Fruit fly (Drosophila melanogaster) whole organism, embryonic: ENCODE measurements around the gene mldr.

Experiments
- B-H1 ChIP-seq: fragments of 200-800 bp; sonication (Bioruptor generic); IDR thresholded peaks from 3 replicates; pipeline ENCODE4 v1.3.6; 2022; ENCODE audit warnings: missing biosample characterization, missing genetic modification characterization
- Bdp1 ChIP-seq: fragments of 200-800 bp; sonication (Bioruptor generic); optimal IDR thresholded peaks from 3 replicates; lab custom pipeline; 2016; ENCODE audit warnings: missing biosample characterization, missing genetic modification characterization
- Blimp-1 ChIP-seq: fragments of 200-800 bp; sonication (Bioruptor generic); optimal IDR thresholded peaks from 3 replicates; lab custom pipeline; 2018; ENCODE audit warnings: missing biosample characterization, missing genetic modification characterization, mild to moderate bottlenecking, moderate library complexity, missing genetic modification reagents
- CG12219 ChIP-seq: fragments of 200-800 bp; sonication (Bioruptor generic); optimal IDR thresholded peaks from 3 replicates; lab custom pipeline; 2018; ENCODE audit warnings: missing biosample characterization, mild to moderate bottlenecking, missing genetic modification characterization
- CG12659 ChIP-seq: fragments of 200-800 bp; sonication (Bioruptor generic); optimal IDR thresholded peaks from 3 replicates; lab custom pipeline; 2017; ENCODE audit warnings: mild to moderate bottlenecking, missing biosample characterization, missing genetic modification reagents, missing genetic modification characterization
- CG1529 ChIP-seq: fragments of 200-800 bp; sonication (Bioruptor generic); optimal IDR thresholded peaks from 3 replicates; lab custom pipeline; 2018; ENCODE audit warnings: missing biosample characterization, missing genetic modification characterization
- CG15479 ChIP-seq: fragments of 200-800 bp; sonication (Bioruptor generic); optimal IDR thresholded peaks from 3 replicates; lab custom pipeline; 2019; ENCODE audit warnings: missing biosample characterization, mild to moderate bottlenecking, missing genetic modification characterization, moderate library complexity
- CG17359 ChIP-seq: fragments of 200-800 bp; sonication (Bioruptor generic); optimal IDR thresholded peaks from 3 replicates; lab custom pipeline; 2018; ENCODE audit warnings: missing biosample characterization, mild to moderate bottlenecking, missing genetic modification characterization, moderate library complexity
- CG2116 ChIP-seq: fragments of 200-800 bp; sonication (Bioruptor generic); optimal IDR thresholded peaks from 3 replicates; lab custom pipeline; 2018; ENCODE audit warnings: missing biosample characterization, mild to moderate bottlenecking, missing genetic modification characterization
- CG4820 ChIP-seq: fragments of 200-800 bp; sonication (Bioruptor generic); optimal IDR thresholded peaks from 3 replicates; lab custom pipeline; 2016; ENCODE audit warnings: missing biosample characterization, missing genetic modification characterization
- D19B ChIP-seq: fragments of 200-800 bp; sonication (Bioruptor generic); optimal IDR thresholded peaks from 2 replicates; lab custom pipeline; 2017; ENCODE audit warnings: missing biosample characterization, mild to moderate bottlenecking, missing genetic modification characterization
- Ets65A ChIP-seq: fragments of 200-800 bp; sonication (Bioruptor generic); peaks from one replicate; lab custom pipeline; 2016; ENCODE audit warnings: missing biosample characterization, missing genetic modification characterization
- Hr78 ChIP-seq, 2 experiments: fragments of 200-800 bp in 1 of 2; fragments of >200 bp in 1 of 2; sonication (Bioruptor generic) in 1 of 2; optimal IDR thresholded peaks; 2 replicates each; lab custom pipeline; 2017 to 2019; ENCODE audit warnings: missing biosample characterization in 2 of 2, missing genetic modification characterization in 2 of 2, mild to moderate bottlenecking in 1 of 2, moderate library complexity in 1 of 2
- Trl ChIP-seq, 3 experiments: fragments of >200 bp in 2 of 3; fragments of 200-800 bp in 1 of 3; sonication (Bioruptor generic) in 1 of 3; optimal IDR thresholded peaks; 2 replicates in 1 of 3; 3 replicates in 2 of 3; lab custom pipeline; 2016 to 2017; ENCODE audit warnings: missing biosample characterization in 1 of 3, missing genetic modification characterization in 1 of 3
- ase ChIP-seq: fragments of 200-800 bp; sonication (Bioruptor generic); IDR thresholded peaks from 3 replicates; pipeline ENCODE4 v1.3.6; 2022; ENCODE audit warnings: missing biosample characterization, missing genetic modification characterization
- corto ChIP-seq: fragments of 200-800 bp; sonication (Bioruptor generic); optimal IDR thresholded peaks from 2 replicates; lab custom pipeline; 2016; ENCODE audit warnings: missing biosample characterization, mild to moderate bottlenecking, missing genetic modification characterization, moderate library complexity
- crol ChIP-seq: fragments of 200-800 bp; sonication (Bioruptor generic); IDR thresholded peaks from 2 replicates; pipeline ENCODE4 v1.3.6; 2022; ENCODE audit warnings: missing biosample characterization, missing genetic modification characterization
- gt ChIP-seq: fragments of 200-800 bp; sonication (Bioruptor generic); IDR thresholded peaks from 2 replicates; pipeline ENCODE4 v1.3.6; 2022; ENCODE audit warnings: missing biosample characterization, missing genetic modification characterization
- jing ChIP-seq: fragments of 200-800 bp; sonication (Bioruptor generic); optimal IDR thresholded peaks from 2 replicates; lab custom pipeline; 2018; ENCODE audit warnings: missing biosample characterization, mild to moderate bottlenecking, missing genetic modification characterization
- lbe ChIP-seq: fragments of 200-800 bp; sonication (Bioruptor generic); optimal IDR thresholded peaks from 2 replicates; lab custom pipeline; 2016; ENCODE audit warnings: missing biosample characterization, mild to moderate bottlenecking, missing genetic modification characterization
- nom ChIP-seq: fragments of 200-800 bp; sonication (Bioruptor generic); optimal IDR thresholded peaks from 2 replicates; lab custom pipeline; 2017; ENCODE audit warnings: missing biosample characterization, missing genetic modification characterization, mild to moderate bottlenecking, moderate library complexity, missing genetic modification reagents
- row ChIP-seq: fragments of 200-800 bp; sonication (Bioruptor generic); IDR thresholded peaks from 3 replicates; pipeline ENCODE4 v1.3.6; 2022; ENCODE audit warnings: missing biosample characterization, missing genetic modification characterization
- sens ChIP-seq: fragments of 200-800 bp; sonication (Bioruptor generic); peaks from one replicate; lab custom pipeline; 2016; ENCODE audit warnings: missing biosample characterization, missing genetic modification characterization
- stwl ChIP-seq: fragments of 200-800 bp; sonication (Bioruptor generic); optimal IDR thresholded peaks from 3 replicates; lab custom pipeline; 2018; ENCODE audit warnings: missing biosample characterization, mild to moderate bottlenecking, missing genetic modification characterization, moderate library complexity
- tap ChIP-seq: fragments of 200-800 bp; optimal IDR thresholded peaks from 3 replicates; lab custom pipeline; 2019; ENCODE audit warnings: missing biosample characterization, mild to moderate bottlenecking, missing genetic modification characterization, moderate library complexity
- tio ChIP-seq: fragments of 200-800 bp; sonication (Bioruptor generic); optimal IDR thresholded peaks from 2 replicates; lab custom pipeline; 2017; ENCODE audit warnings: missing biosample characterization, missing genetic modification characterization, inconsistent platforms

The mldr gene

DNA sequence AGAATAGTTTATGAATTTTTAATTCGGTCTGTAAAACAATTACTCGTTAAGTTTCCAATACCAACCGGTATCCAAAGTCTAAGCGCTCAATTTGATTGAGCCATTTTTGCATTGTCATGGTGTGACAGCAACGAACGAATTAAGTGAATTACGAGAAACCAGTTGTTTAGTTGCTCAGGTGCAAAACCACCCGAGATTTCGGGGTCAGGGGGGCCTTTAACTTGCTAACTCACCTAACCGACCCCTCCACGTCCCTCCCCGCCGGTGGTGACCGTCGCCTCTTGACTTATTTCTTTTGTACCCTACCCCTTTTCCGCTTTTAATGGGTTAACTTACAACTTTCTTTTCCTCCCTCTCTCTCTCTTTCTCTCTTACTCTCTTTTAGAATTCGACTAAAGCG lies 50.6 kb downstream of the mldr start (continued):
- no peak for TF ChIP-seq CG4820 (GFP tag; lab: Kevin White, UChicago)
- TF ChIP-seq ase = no peak
- peak; percentile 25 for TF ChIP-seq sens
- TF ChIP-seq tio = no peak
- TF ChIP-seq crol (GFP tag; lab: Robert Waterston, UW) = peak; percentile 59; the same call in 1 of the 2 replicates
- no peak for TF ChIP-seq tap (tag; lab: Kevin White, UChicago)
- no peak for TF ChIP-seq B-H1
- no peak for TF ChIP-seq gt (GFP tag; lab: Robert Waterston, UW)
- TF ChIP-seq CG1529 (GFP tag; lab: Kevin White, UChicago) = no peak
- TF ChIP-seq stwl (tag; lab: Kevin White, UChicago) = no peak
- no peak for TF ChIP-seq CG15479
- no peak for TF ChIP-seq CG12219 (GFP tag; lab: Kevin White, UChicago)
- peak in 1 of 2 experiments; percentile 25 for TF ChIP-seq Trl (optimal IDR thresholded peaks at IDR 0.05; lab: Kevin White, UChicago)
- no peak for TF ChIP-seq Trl (GFP tag; optimal IDR thresholded peaks at IDR 0.05; lab: Kevin White, UChicago)
- peak; percentile 6 for TF ChIP-seq Blimp-1
- peak; percentile 7 for TF ChIP-seq nom (GFP tag; lab: Kevin White, UChicago)
- TF ChIP-seq CG12659 (GFP tag; lab: Kevin White, UChicago) = no peak
- peak in 1 of 2 experiments; percentile 7 for TF ChIP-seq Hr78 (GFP tag; optimal IDR thresholded peaks at IDR 0.05; lab: Kevin White, UChicago)
- TF ChIP-seq CG17359 (tag; lab: Kevin White, UChicago) = no peak
- no peak for TF ChIP-seq CG2116
- no peak for TF ChIP-seq jing (GFP tag; lab: Kevin White, UChicago)

DNA sequence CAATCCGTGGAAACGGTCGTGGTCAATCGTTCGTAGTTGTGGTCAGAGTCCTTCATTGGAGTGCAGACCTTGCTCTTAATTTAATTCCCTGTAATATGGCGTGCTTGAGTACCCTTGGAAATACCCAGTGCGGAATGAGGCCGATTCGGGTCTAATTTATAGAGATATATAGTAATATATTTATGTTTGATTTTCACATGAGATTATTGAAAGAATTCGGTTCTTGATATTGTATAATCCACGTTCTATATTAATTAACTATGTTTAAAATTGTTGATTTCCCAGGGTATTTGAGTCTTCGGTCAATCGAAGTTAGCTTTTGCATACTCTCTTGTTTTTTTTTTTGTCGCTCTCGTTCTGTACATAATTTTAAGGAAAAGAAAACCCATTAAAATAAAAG lies 52.2 kb downstream of the mldr start:
- peak; percentile 60 for TF ChIP-seq lbe (GFP tag; lab: Kevin White, UChicago)
- peak; percentile 18 for TF ChIP-seq corto
- peak; percentile 39 for TF ChIP-seq D19B (GFP tag; lab: Kevin White, UChicago)
- TF ChIP-seq CG17359 (tag; lab: Kevin White, UChicago) = no peak
- TF ChIP-seq Ets65A (GFP tag; lab: Kevin White, UChicago) = peak; percentile 15
- TF ChIP-seq row (GFP tag; lab: Robert Waterston, UW) = 0 out of 3 replicates have a peak, but pooled peaks have one; percentile 16
- no peak for TF ChIP-seq Bdp1 (GFP tag; lab: Kevin White, UChicago)
- TF ChIP-seq, all 482 proteins: peak for 5
